ENCODE assay signal across 5 worm cellular contexts in genomic region chrX:14525325-14526305, ce11.
A peak's percentile ranks its signal among the peaks of the same experiment; 100 is the strongest.
TF ChIP-seq lines count a peak whose summit lies in the region.

No protein-coding gene starts in this region.

TF ChIP-seq in whole organism, L1 larva, 84 proteins besides CTCF, POLR2A, EP300 and RAD21 (continues in another document):
- TF ChIP-seq fkh-4 (tag; optimal IDR thresholded peaks at IDR 0.05; lab: Kevin White, UChicago; ENCODE audit: borderline replicate concordance) (peak; percentile 95), nhr-76 (tag; optimal IDR thresholded peaks at IDR 0.05; lab: Kevin White, UChicago) (peak; percentile 90), fkh-8 (tag; optimal IDR thresholded peaks at IDR 0.05; lab: Kevin White, UChicago) (peak; percentile 96), C34B4.2 (tag; optimal IDR thresholded peaks at IDR 0.05; lab: Kevin White, UChicago) (peak; percentile 67), tbx-2 (tag; optimal IDR thresholded peaks at IDR 0.05; lab: Kevin White, UChicago) (peak; percentile 99), egl-13 (tag; optimal IDR thresholded peaks at IDR 0.05; lab: Kevin White, UChicago) (peak; percentile 99), lin-13 (GFP tag; optimal IDR thresholded peaks at IDR 0.05; lab: Kevin White, UChicago) (peak; percentile 94), unc-130 (tag; optimal IDR thresholded peaks at IDR 0.05; lab: Kevin White, UChicago) (peak; percentile 92), aly-2 (tag; optimal IDR thresholded peaks at IDR 0.05; lab: Kevin White, UChicago) (peak; percentile 95), nhr-90 (tag; optimal IDR thresholded peaks at IDR 0.05; lab: Kevin White, UChicago; ENCODE audit: poor library complexity) (peak; percentile 100), tlp-1 (tag; optimal IDR thresholded peaks at IDR 0.05; lab: Kevin White, UChicago) (peak; percentile 86), blmp-1 (tag; optimal IDR thresholded peaks at IDR 0.05; lab: Kevin White, UChicago) (peak; percentile 60), efl-1 (optimal IDR thresholded peaks at IDR 0.05; lab: Kevin White, UChicago) (peak; percentile 86 to 90), efl-1 (GFP tag; optimal IDR thresholded peaks at IDR 0.05 in 1 of 2; lab: Kevin White, UChicago) (peak; percentile 56 to 96), nhr-20 (tag; optimal IDR thresholded peaks at IDR 0.05; lab: Kevin White, UChicago) (peak; percentile 98), skn-1 (tag; optimal IDR thresholded peaks at IDR 0.05; lab: Kevin White, UChicago) (peak; percentile 99), irx-1 (tag; optimal IDR thresholded peaks at IDR 0.05; lab: Kevin White, UChicago) (peak; percentile 100)

TF ChIP-seq in whole organism, L3 larva, 47 proteins besides CTCF, POLR2A, EP300 and RAD21 (continues in another document):
- TF ChIP-seq nhr-11 (tag; optimal IDR thresholded peaks at IDR 0.05; lab: Kevin White, UChicago) (peak; percentile 96), lin-15B (tag; optimal IDR thresholded peaks at IDR 0.05; lab: Kevin White, UChicago) (peak; percentile 49), elt-2 (tag; optimal IDR thresholded peaks at IDR 0.05; lab: Kevin White, UChicago) (peak; percentile 89), nhr-25 (tag; optimal IDR thresholded peaks at IDR 0.05; lab: Kevin White, UChicago) (peak; percentile 98), R02D3.7 (tag; optimal IDR thresholded peaks at IDR 0.05; lab: Kevin White, UChicago) (peak; percentile 96), ceh-82 (tag; optimal IDR thresholded peaks at IDR 0.05; lab: Kevin White, UChicago) (peak; percentile 100), egl-5 (tag; optimal IDR thresholded peaks at IDR 0.05; lab: Kevin White, UChicago) (peak; percentile 100), unc-39 (tag; optimal IDR thresholded peaks at IDR 0.05; lab: Kevin White, UChicago) (peak; percentile 25), aly-2 (tag; optimal IDR thresholded peaks at IDR 0.05; lab: Kevin White, UChicago) (peak; percentile 96), unc-62 (GFP tag; optimal IDR thresholded peaks at IDR 0.05; lab: Kevin White, UChicago) (peak; percentile 100), fkh-10 (GFP tag; optimal IDR thresholded peaks at IDR 0.05; lab: Kevin White, UChicago) (peak; percentile 97), nfya-1 (tag; optimal IDR thresholded peaks at IDR 0.05; lab: Kevin White, UChicago; ENCODE audit: insufficient read depth) (peak; percentile 96), snpc-4 (tag; optimal IDR thresholded peaks at IDR 0.05; lab: Kevin White, UChicago) (peak; percentile 94), nhr-23 (tag; optimal IDR thresholded peaks at IDR 0.05; lab: Kevin White, UChicago) (peak; percentile 99), lsy-12 (tag; optimal IDR thresholded peaks at IDR 0.05; lab: Kevin White, UChicago) (peak; percentile 97), nhr-77 (tag; optimal IDR thresholded peaks at IDR 0.05; lab: Kevin White, UChicago) (peak; percentile 99), fkh-2 (tag; optimal IDR thresholded peaks at IDR 0.05; lab: Kevin White, UChicago) (peak; percentile 84), ceh-9 (tag; optimal IDR thresholded peaks at IDR 0.05; lab: Kevin White, UChicago) (peak; percentile 100)

TF ChIP-seq in whole organism, early embryonic, 17 proteins besides CTCF, POLR2A, EP300 and RAD21:
- TF ChIP-seq B0310.2 (tag; optimal IDR thresholded peaks at IDR 0.05; lab: Kevin White, UChicago) = no peak
- no peak for TF ChIP-seq tbx-11 (GFP tag; IDR thresholded peaks at IDR 0.05; lab: Robert Waterston, UW)
- no peak for TF ChIP-seq aly-1 (tag; optimal IDR thresholded peaks at IDR 0.05; lab: Kevin White, UChicago)
- no peak for TF ChIP-seq ets-7 (tag; optimal IDR thresholded peaks at IDR 0.05; lab: Kevin White, UChicago)
- TF ChIP-seq pes-1 (GFP tag; IDR thresholded peaks at IDR 0.05; lab: Robert Waterston, UW) = no peak; the same call in 1 of the 2 replicates
- peak; percentile 79 for TF ChIP-seq sea-1 (GFP tag; conservative IDR thresholded peaks at IDR 0.05; lab: Robert Waterston, UW)
- TF ChIP-seq hmg-4 (GFP tag; optimal IDR thresholded peaks at IDR 0.05; lab: Kevin White, UChicago) = peak; percentile 95
- TF ChIP-seq F13C5.2 (tag; optimal IDR thresholded peaks at IDR 0.05; lab: Kevin White, UChicago) = peak; percentile 98
- peak; percentile 39 for TF ChIP-seq ceh-13 (GFP tag; optimal IDR thresholded peaks at IDR 0.05; lab: Kevin White, UChicago)
- no peak for TF ChIP-seq hmbx-1 (tag; optimal IDR thresholded peaks at IDR 0.05; lab: Kevin White, UChicago)
- no peak for TF ChIP-seq ama-1 (optimal IDR thresholded peaks at IDR 0.05; lab: Kevin White, UChicago)
- no peak for TF ChIP-seq scrt-1 (GFP tag; IDR thresholded peaks at IDR 0.05; lab: Robert Waterston, UW)
- TF ChIP-seq tra-4 (tag; optimal IDR thresholded peaks at IDR 0.05; lab: Kevin White, UChicago) = no peak
- TF ChIP-seq ceh-36 (tag; optimal IDR thresholded peaks at IDR 0.05; lab: Kevin White, UChicago) = peak; percentile 8
- TF ChIP-seq flt-1 (GFP tag; IDR thresholded peaks at IDR 0.05; lab: Robert Waterston, UW) = 0 out of 2 replicates have a peak, but pooled peaks have one; percentile 8
- peak; percentile 60 for TF ChIP-seq tbx-37 (GFP tag; conservative IDR thresholded peaks at IDR 0.05; lab: Robert Waterston, UW)
- no peak for TF ChIP-seq hnd-1 (tag; optimal IDR thresholded peaks at IDR 0.05; lab: Kevin White, UChicago)

TF ChIP-seq in whole organism, midembryonic, 9 proteins besides CTCF, POLR2A, EP300 and RAD21:
- TF ChIP-seq T22C8.4 (GFP tag; IDR thresholded peaks at IDR 0.05; lab: Robert Waterston, UW) = peak; percentile 99
- TF ChIP-seq cog-1 (tag; optimal IDR thresholded peaks at IDR 0.05; lab: Kevin White, UChicago) = peak; percentile 99
- peak; percentile 89 for TF ChIP-seq flt-1 (GFP tag; IDR thresholded peaks at IDR 0.05; lab: Robert Waterston, UW)
- TF ChIP-seq tab-1 (GFP tag; IDR thresholded peaks at IDR 0.05; lab: Robert Waterston, UW) = no peak; the same call in 1 of the 2 replicates
- no peak for TF ChIP-seq ref-1 (GFP tag; conservative IDR thresholded peaks at IDR 0.05; lab: Robert Waterston, UW)
- peak; percentile 46 for TF ChIP-seq med-1 (GFP tag; optimal IDR thresholded peaks at IDR 0.05; lab: Kevin White, UChicago; ENCODE audit: insufficient read depth)
- peak; percentile 89 for TF ChIP-seq ztf-23 (GFP tag; IDR thresholded peaks at IDR 0.05; lab: Robert Waterston, UW)
- TF ChIP-seq klf-2 (GFP tag; conservative IDR thresholded peaks at IDR 0.05; lab: Robert Waterston, UW) = peak; percentile 55; the same call in 1 of the 2 replicates
- peak; percentile 75 for TF ChIP-seq ztf-29 (GFP tag; IDR thresholded peaks at IDR 0.05; lab: Robert Waterston, UW)
TF ChIP-seq in whole organism, midembryonic: peak in this region for 7.

TF ChIP-seq in whole organism, young adult, 124 proteins besides CTCF, POLR2A, EP300 and RAD21 (continues in another document):
- TF ChIP-seq chd-7 (tag; optimal IDR thresholded peaks at IDR 0.05; lab: Kevin White, UChicago) (peak; percentile 98), ztf-6 (GFP tag; IDR thresholded peaks at IDR 0.05; lab: Robert Waterston, UW) (peak; percentile 91), ZK185.1 (tag; optimal IDR thresholded peaks at IDR 0.05; lab: Kevin White, UChicago; ENCODE audit: poor library complexity, severe bottlenecking) (peak; percentile 98), unc-130 (GFP tag; optimal IDR thresholded peaks at IDR 0.05; lab: Kevin White, UChicago) (peak; percentile 32), nhr-120 (GFP tag; IDR thresholded peaks at IDR 0.05; lab: Robert Waterston, UW) (peak; percentile 95), F33H1.4 (GFP tag; IDR thresholded peaks at IDR 0.05; lab: Robert Waterston, UW) (peak; percentile 32), madf-3 (GFP tag; IDR thresholded peaks at IDR 0.05; lab: Robert Waterston, UW) (peak; percentile 88), C17E4.6 (GFP tag; IDR thresholded peaks at IDR 0.05; lab: Robert Waterston, UW) (peak; percentile 96), let-526 (GFP tag; IDR thresholded peaks at IDR 0.05; lab: Robert Waterston, UW) (peak; percentile 95), mcd-1 (GFP tag; IDR thresholded peaks at IDR 0.05; lab: Robert Waterston, UW) (peak; percentile 92), lag-1 (GFP tag; IDR thresholded peaks at IDR 0.05; lab: Robert Waterston, UW) (peak; percentile 92), attf-3 (GFP tag; conservative IDR thresholded peaks at IDR 0.05; lab: Robert Waterston, UW) (peak; percentile 58; the same call in 1 of the 2 replicates), hmg-20 (GFP tag; IDR thresholded peaks at IDR 0.05; lab: Robert Waterston, UW) (peak; percentile 97), lsl-1 (GFP tag; optimal IDR thresholded peaks at IDR 0.05; lab: Kevin White, UChicago) (peak; percentile 18), Y79H2A.3 (GFP tag; conservative IDR thresholded peaks at IDR 0.05; lab: Robert Waterston, UW) (no peak), unc-62 (GFP tag; optimal IDR thresholded peaks at IDR 0.05; lab: Kevin White, UChicago) (peak; percentile 79), ceh-40 (GFP tag; IDR thresholded peaks at IDR 0.05; lab: Robert Waterston, UW) (no peak), hsf-1 (GFP tag; IDR thresholded peaks at IDR 0.05; lab: Robert Waterston, UW) (no peak), Y53G8AR.9 (GFP tag; conservative IDR thresholded peaks at IDR 0.05; lab: Robert Waterston, UW) (peak; percentile 98), sptf-2 (GFP tag; optimal IDR thresholded peaks at IDR 0.05; lab: Kevin White, UChicago) (peak; percentile 68), akir-1 (GFP tag; optimal IDR thresholded peaks at IDR 0.05; lab: Kevin White, UChicago) (peak; percentile 72), T07F8.4 (tag; optimal IDR thresholded peaks at IDR 0.05; lab: Kevin White, UChicago) (peak; percentile 95), B0261.1 (tag; optimal IDR thresholded peaks at IDR 0.05; lab: Kevin White, UChicago) (peak; percentile 62), aptf-2 (GFP tag; conservative IDR thresholded peaks at IDR 0.05; lab: Robert Waterston, UW) (no peak), K12H6.12 (tag; optimal IDR thresholded peaks at IDR 0.05; lab: Kevin White, UChicago) (peak; percentile 98), ekl-4 (GFP tag; IDR thresholded peaks at IDR 0.05; lab: Robert Waterston, UW) (peak; percentile 94), zim-3 (tag; optimal IDR thresholded peaks at IDR 0.05; lab: Kevin White, UChicago) (peak; percentile 14), somi-1 (GFP tag; optimal IDR thresholded peaks at IDR 0.05; lab: Kevin White, UChicago) (peak; percentile 97), snpc-1.1 (tag; optimal IDR thresholded peaks at IDR 0.05; lab: Kevin White, UChicago; ENCODE audit: insufficient read depth) (no peak), snpc-1.3 (tag; optimal IDR thresholded peaks at IDR 0.05; lab: Kevin White, UChicago; ENCODE audit: insufficient read depth) (peak; percentile 56), nhr-90 (tag; optimal IDR thresholded peaks at IDR 0.05; lab: Kevin White, UChicago) (peak; percentile 91), nfya-1 (tag; optimal IDR thresholded peaks at IDR 0.05; lab: Kevin White, UChicago; ENCODE audit: borderline replicate concordance, insufficient read depth) (no peak), sdz-38 (tag; optimal IDR thresholded peaks at IDR 0.05; lab: Kevin White, UChicago) (no peak), ztf-3 (GFP tag; optimal IDR thresholded peaks at IDR 0.05; lab: Kevin White, UChicago) (peak; percentile 95), attf-6 (GFP tag; IDR thresholded peaks at IDR 0.05; lab: Robert Waterston, UW) (peak; percentile 61; the same call in 1 of the 2 replicates)

Comparison
In these comparisons a context has a peak if more than half of its experiments do, and no peak if none do; other contexts are left out.
1. Of the 8 proteins assayed by ChIP-seq in both whole organism, young adult and whole organism, L1 larva: peak only in whole organism, young adult: none; only in whole organism, L1 larva: dpl-1; in both: efl-1, lin-35, nhr-90, snpc-4, unc-130 and unc-62; in neither: 0; mixed calls (peak in some experiments, not most) for 1.